Worm (Caenorhabditis elegans): ENCODE data around the gene talp-3.

DNA sequence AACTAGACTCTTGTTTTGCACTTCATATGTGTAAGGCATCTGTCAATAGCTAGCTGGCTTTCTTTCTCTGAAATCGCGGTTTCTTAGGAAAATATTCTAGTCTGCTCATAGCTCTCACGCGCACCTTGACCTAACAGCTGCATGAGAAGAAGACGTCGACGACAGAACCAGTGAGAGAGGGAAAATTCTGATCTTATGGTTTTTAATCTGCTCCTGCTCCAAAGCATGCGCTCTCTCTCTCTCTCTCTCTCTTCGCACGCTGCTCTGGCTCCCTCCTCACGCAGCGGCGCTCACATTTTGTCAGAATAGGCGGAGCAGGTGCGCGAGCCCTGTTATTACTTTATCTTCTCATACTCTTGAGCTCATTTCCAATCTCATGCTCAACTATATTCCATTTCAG, 31.1 kb downstream of the talp-3 start:
- TF ChIP-seq tbx-2 (tag; optimal IDR thresholded peaks at IDR 0.05) (peak; percentile 34), elt-2 (tag; optimal IDR thresholded peaks at IDR 0.05) (no peak), pag-3 (tag; optimal IDR thresholded peaks at IDR 0.05; ENCODE audit: borderline replicate concordance, insufficient read depth) (no peak), nhr-12 (tag; optimal IDR thresholded peaks at IDR 0.05) (no peak), nhr-11 (tag; optimal IDR thresholded peaks at IDR 0.05) (no peak)
